Fruit fly (Drosophila melanogaster): ENCODE measurements around the gene CG42359.

CG42359 gene

DNA sequence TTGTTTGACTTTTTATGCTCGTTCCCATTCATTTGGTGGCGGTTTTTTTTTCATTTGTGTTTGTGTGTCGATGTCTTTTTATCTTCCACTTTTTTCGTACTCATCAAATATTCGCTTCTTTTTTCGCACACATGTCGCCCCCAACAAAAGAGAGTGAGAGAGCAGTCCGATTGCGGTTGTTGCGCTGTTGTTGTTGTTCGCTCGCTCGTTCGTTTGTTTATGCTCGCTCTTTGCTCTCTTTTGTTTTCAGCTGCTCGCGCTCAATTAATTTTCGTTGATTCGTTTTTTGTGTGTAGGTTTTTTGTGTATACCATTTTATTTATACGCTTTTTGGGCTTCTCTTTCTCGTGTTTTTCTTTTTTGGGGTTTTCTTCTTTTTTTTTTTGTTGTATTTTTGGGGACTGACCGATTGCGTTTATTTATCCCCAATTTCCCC is 3.5 kb upstream of the CG42359 start (continued):
- peak; percentile 28; the same call in 1 of the 3 replicates for TF ChIP-seq Doc3 (GFP tag; IDR thresholded peaks at IDR 0.05; ENCODE audit: partially characterized antibody)
- TF ChIP-seq HLH4C (GFP tag; IDR thresholded peaks at IDR 0.05; ENCODE audit: partially characterized antibody): no peak
- no peak for TF ChIP-seq cwo (GFP tag; optimal IDR thresholded peaks at IDR 0.05)
- TF ChIP-seq CG5953 (GFP tag; IDR thresholded peaks at IDR 0.05): no peak
- TF ChIP-seq Bdp1 (GFP tag; optimal IDR thresholded peaks at IDR 0.05): no peak
- no peak for TF ChIP-seq CG10321 (GFP tag; IDR thresholded peaks at IDR 0.05)
- TF ChIP-seq klu (GFP tag; IDR thresholded peaks at IDR 0.05): no peak
- no peak for TF ChIP-seq fd102C (GFP tag; optimal IDR thresholded peaks at IDR 0.05)
- TF ChIP-seq E2f1 (GFP tag; IDR thresholded peaks at IDR 0.05): no peak
- no peak for TF ChIP-seq nerfin-2 (GFP tag; IDR thresholded peaks at IDR 0.05; ENCODE audit: partially characterized antibody)
- peak; percentile 17; the same call in 1 of the 2 replicates for TF ChIP-seq Atf6 (GFP tag; IDR thresholded peaks at IDR 0.05)
- no peak for TF ChIP-seq sr (GFP tag; IDR thresholded peaks at IDR 0.05)
- no peak for TF ChIP-seq pita (GFP tag; optimal IDR thresholded peaks at IDR 0.05)

DNA sequence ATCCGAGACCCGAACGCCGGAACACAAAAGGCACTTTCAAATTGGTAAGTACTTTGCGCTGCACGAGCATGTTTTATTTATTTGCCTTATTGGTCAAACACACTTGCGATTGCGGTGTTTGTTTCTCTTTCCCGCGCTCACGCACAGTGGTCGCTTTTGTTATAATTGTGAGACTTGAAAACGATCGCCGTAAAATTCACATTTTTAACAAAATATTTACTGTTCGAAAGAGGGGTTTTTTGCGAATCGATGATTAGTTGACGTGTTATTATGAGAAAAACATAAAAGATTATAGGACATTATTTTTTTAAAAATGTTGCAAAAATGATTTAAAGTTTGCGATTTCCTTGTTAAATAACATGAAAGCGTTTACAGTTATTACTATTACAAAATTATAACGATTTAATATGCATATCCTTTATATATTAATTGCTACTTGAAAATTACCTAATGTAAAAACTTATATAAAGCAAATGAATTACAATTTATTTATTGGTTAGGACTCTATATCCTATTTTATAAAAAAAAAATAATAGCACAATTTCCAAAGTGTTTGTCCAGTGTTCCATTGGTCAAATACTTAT is 2.9 kb upstream of the CG42359 start:
- TF ChIP-seq run (tag; optimal IDR thresholded peaks at IDR 0.05) (no peak), CG2120 (GFP tag; optimal IDR thresholded peaks at IDR 0.05) (peak; percentile 33), nmo (GFP tag; optimal IDR thresholded peaks at IDR 0.05) (peak; percentile 50), Ets65A (GFP tag) (peak; percentile 92), CG11398 (GFP tag; optimal IDR thresholded peaks at IDR 0.05) (no peak), ato (GFP tag; IDR thresholded peaks at IDR 0.05; ENCODE audit: partially characterized antibody) (no peak), Dref (GFP tag; IDR thresholded peaks at IDR 0.05) (no peak), schlank (tag; optimal IDR thresholded peaks at IDR 0.05) (no peak), twi (tag; optimal IDR thresholded peaks at IDR 0.05) (no peak), CG14050 (GFP tag; IDR thresholded peaks at IDR 0.05) (no peak), lilli (GFP tag; optimal IDR thresholded peaks at IDR 0.05) (peak; percentile 48), Hmx (GFP tag; optimal IDR thresholded peaks at IDR 0.05) (no peak), MBD-R2 (GFP tag; IDR thresholded peaks at IDR 0.05) (no peak), Ada2b (GFP tag; IDR thresholded peaks at IDR 0.05) (peak; percentile 44; the same call in 1 of the 2 replicates), CG8281 (tag; optimal IDR thresholded peaks at IDR 0.05) (no peak), Atf6 (GFP tag; IDR thresholded peaks at IDR 0.05) (0 out of 2 replicates have a peak, but pooled peaks have one; percentile 37), bigmax (GFP tag; optimal IDR thresholded peaks at IDR 0.05) (no peak), CG3281 (GFP tag; optimal IDR thresholded peaks at IDR 0.05) (peak; percentile 64), NC2α (GFP tag; optimal IDR thresholded peaks at IDR 0.05) (peak; percentile 27), Stat92E (GFP tag; optimal IDR thresholded peaks at IDR 0.05) (no peak), B-H2 (GFP tag; optimal IDR thresholded peaks at IDR 0.05) (peak; percentile 21), fd3F (GFP tag; optimal IDR thresholded peaks at IDR 0.05) (no peak), Fer1 (GFP tag; optimal IDR thresholded peaks at IDR 0.05) (no peak), CG13775 (GFP tag; optimal IDR thresholded peaks at IDR 0.05) (peak; percentile 37), Aef1 (GFP tag; IDR thresholded peaks at IDR 0.05) (no peak), CG13424 (tag; optimal IDR thresholded peaks at IDR 0.05) (peak; percentile 57), Dip3 (GFP tag; optimal IDR thresholded peaks at IDR 0.05) (peak; percentile 37), repo (GFP tag; optimal IDR thresholded peaks at IDR 0.05) (no peak), CG17328 (GFP tag; IDR thresholded peaks at IDR 0.05) (peak; percentile 39; the same call in 1 of the 2 replicates), Atf3 (GFP tag; optimal IDR thresholded peaks at IDR 0.05) (no peak), Vsx1 (GFP tag; optimal IDR thresholded peaks at IDR 0.05) (no peak), Optix (GFP tag; IDR thresholded peaks at IDR 0.05) (no peak), crc (GFP tag; optimal IDR thresholded peaks at IDR 0.05) (no peak), CG10267 (tag; optimal IDR thresholded peaks at IDR 0.05) (peak; percentile 8), gcm (GFP tag; optimal IDR thresholded peaks at IDR 0.05) (no peak), Dfd (GFP tag; optimal IDR thresholded peaks at IDR 0.05) (no peak), ash1 (GFP tag; optimal IDR thresholded peaks at IDR 0.05) (no peak), Adf1 (GFP tag; IDR thresholded peaks at IDR 0.05) (no peak)
